Fruit fly (Drosophila melanogaster): ENCODE data around the gene Prosbeta5R2.

The Prosbeta5R2 gene

DNA sequence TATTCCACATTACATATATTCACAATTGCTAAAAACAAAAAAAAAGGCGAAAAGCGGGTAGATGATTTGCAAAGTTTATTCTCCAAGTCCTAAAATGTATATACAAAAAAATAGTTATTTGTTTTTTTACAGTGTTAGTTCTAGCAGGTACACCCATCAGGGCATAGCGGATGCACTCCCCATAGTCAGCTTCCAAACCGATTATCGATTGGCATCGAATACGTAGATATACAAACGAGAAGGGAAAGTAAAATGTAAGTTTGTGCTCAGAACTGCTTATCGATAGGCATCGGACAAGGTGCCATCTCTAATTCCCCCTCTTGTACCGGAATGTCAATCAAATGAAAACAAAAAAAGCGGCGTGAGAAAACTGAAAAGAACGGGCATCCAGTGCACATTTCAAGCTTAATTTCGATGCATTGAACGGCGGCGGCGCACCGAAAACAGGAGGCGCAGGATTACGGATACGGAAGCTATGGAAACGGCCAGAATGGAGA lies 27.1 kb upstream of the Prosbeta5R2 start, which contains the start of gene CG5674 (continued):
- TF ChIP-seq CG13894 (tag; optimal IDR thresholded peaks at IDR 0.05) (no peak), tio (GFP tag; optimal IDR thresholded peaks at IDR 0.05) (no peak), mam (GFP tag; optimal IDR thresholded peaks at IDR 0.05) (peak; percentile 66), NC2β (GFP tag; optimal IDR thresholded peaks at IDR 0.05) (no peak), crc (GFP tag; optimal IDR thresholded peaks at IDR 0.05) (no peak), bigmax (GFP tag; optimal IDR thresholded peaks at IDR 0.05) (no peak), CG1024 (GFP tag; IDR thresholded peaks at IDR 0.05) (0 out of 2 replicates have a peak, but pooled peaks have one; percentile 18), chn (GFP tag; optimal IDR thresholded peaks at IDR 0.05) (peak; percentile 63), Xrp1 (GFP tag; IDR thresholded peaks at IDR 0.05) (peak; percentile 60), her (GFP tag; optimal IDR thresholded peaks at IDR 0.05) (no peak), br (optimal IDR thresholded peaks at IDR 0.05) (no peak), CG14710 (tag; optimal IDR thresholded peaks at IDR 0.05) (no peak), CG10267 (tag; optimal IDR thresholded peaks at IDR 0.05) (peak; percentile 54), CG17359 (tag; optimal IDR thresholded peaks at IDR 0.05) (no peak), CG3407 (GFP tag; optimal IDR thresholded peaks at IDR 0.05) (no peak), CG15696 (tag; optimal IDR thresholded peaks at IDR 0.05) (no peak), CG12236 (GFP tag; optimal IDR thresholded peaks at IDR 0.05) (no peak), sd (tag; optimal IDR thresholded peaks at IDR 0.05) (peak; percentile 94), CG7786 (GFP tag; optimal IDR thresholded peaks at IDR 0.05) (peak; percentile 46), Eip74EF (GFP tag; optimal IDR thresholded peaks at IDR 0.05) (no peak), aop (GFP tag; IDR thresholded peaks at IDR 0.05) (no peak), Camta (GFP tag; optimal IDR thresholded peaks at IDR 0.05) (peak; percentile 67), CG7271 (tag; optimal IDR thresholded peaks at IDR 0.05) (no peak), klu (GFP tag; IDR thresholded peaks at IDR 0.05) (no peak), CG12659 (GFP tag; optimal IDR thresholded peaks at IDR 0.05) (peak; percentile 64), ash1 (GFP tag; optimal IDR thresholded peaks at IDR 0.05) (no peak), al (GFP tag; IDR thresholded peaks at IDR 0.05) (peak; percentile 48), cad (GFP tag; optimal IDR thresholded peaks at IDR 0.05) (no peak), Ets97D (GFP tag; optimal IDR thresholded peaks at IDR 0.05) (peak; percentile 89), vnd (GFP tag; IDR thresholded peaks at IDR 0.05; ENCODE audit: partially characterized antibody) (peak; percentile 83), CG10321 (GFP tag; IDR thresholded peaks at IDR 0.05) (peak; percentile 10; the same call in 1 of the 2 replicates), CG6854 (GFP tag; optimal IDR thresholded peaks at IDR 0.05) (no peak), Side (GFP tag; optimal IDR thresholded peaks at IDR 0.05) (no peak), CG7839 (tag; optimal IDR thresholded peaks at IDR 0.05) (no peak), CG3838 (GFP tag; optimal IDR thresholded peaks at IDR 0.05) (no peak), Dip3 (GFP tag; optimal IDR thresholded peaks at IDR 0.05) (peak; percentile 20), Deaf1 (tag; optimal IDR thresholded peaks at IDR 0.05) (no peak), CG11085 (GFP tag; IDR thresholded peaks at IDR 0.05) (no peak), CG8388 (GFP tag; optimal IDR thresholded peaks at IDR 0.05) (no peak), bowl (GFP tag; IDR thresholded peaks at IDR 0.05) (no peak), CG12104 (GFP tag; optimal IDR thresholded peaks at IDR 0.05) (no peak), Ada2b (GFP tag; IDR thresholded peaks at IDR 0.05) (peak; percentile 61), CG8924 (tag; optimal IDR thresholded peaks at IDR 0.05) (no peak), gem (tag; optimal IDR thresholded peaks at IDR 0.05) (no peak), fu2 (GFP tag; optimal IDR thresholded peaks at IDR 0.05) (peak; percentile 44), pfk (GFP tag; optimal IDR thresholded peaks at IDR 0.05) (no peak), CG43689 (GFP tag; IDR thresholded peaks at IDR 0.05) (no peak), toy (GFP tag; IDR thresholded peaks at IDR 0.05) (no peak), zfh1 (GFP tag; IDR thresholded peaks at IDR 0.05) (peak; percentile 66; the same call in 2 of the 3 replicates), twi (tag; optimal IDR thresholded peaks at IDR 0.05) (no peak), HLHmδ (GFP tag; optimal IDR thresholded peaks at IDR 0.05) (no peak), btn (GFP tag; optimal IDR thresholded peaks at IDR 0.05) (peak; percentile 5)
